In the genomic region with DNA sequence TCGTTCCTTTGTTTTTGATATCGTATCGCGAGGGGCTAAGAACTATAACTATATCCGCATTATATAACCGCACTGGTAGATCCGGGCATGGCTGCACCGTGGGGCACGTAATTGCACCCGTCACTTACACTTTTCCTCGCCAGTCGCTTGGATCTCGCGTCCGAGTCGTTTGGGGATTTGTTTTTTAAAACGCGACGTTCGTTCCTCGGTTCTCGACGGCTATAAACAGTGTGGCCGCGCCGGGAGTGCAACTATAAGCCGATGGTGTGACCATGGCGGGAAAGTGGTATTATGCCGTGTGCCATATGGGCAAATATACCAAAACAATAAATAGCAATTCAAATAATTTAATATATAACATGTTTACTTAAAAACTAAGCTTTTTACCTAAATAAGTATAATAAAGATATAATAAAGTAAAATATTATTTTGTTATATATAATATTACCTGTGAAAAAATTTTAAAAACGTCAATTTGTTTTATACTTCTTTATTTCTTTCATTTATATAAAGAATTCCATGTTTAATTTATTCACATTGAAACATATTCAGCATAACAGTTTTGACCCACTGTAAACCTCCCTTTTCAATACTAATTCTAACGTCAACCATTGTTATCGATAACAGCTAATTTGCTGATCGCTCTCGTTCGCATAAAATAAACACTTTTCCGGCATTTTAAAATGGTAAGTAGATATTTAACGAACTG, we compare ENCODE assay signal across 1 fruit fly cellular context.
TF ChIP-seq lines count a peak whose summit lies in the region.

TSS of gene Mical (minus strand) at position 232 of the 709 bp plus-strand sequence.
TSS of gene CG3909 (plus strand) at position 607 of the 709 bp plus-strand sequence.

TF ChIP-seq in whole organism, embryonic, 481 proteins besides CTCF, POLR2A, EP300 and RAD21 (continued from another document and continues in another):
- peak; percentile 91 for TF ChIP-seq ranshi (GFP tag; IDR thresholded peaks at IDR 0.05; lab: Robert Waterston, UW)
- TF ChIP-seq CG6791 (GFP tag; IDR thresholded peaks at IDR 0.05; lab: Robert Waterston, UW; ENCODE audit: partially characterized antibody), result 0 out of 3 replicates have a peak, but pooled peaks have one; percentile 30
- peak; percentile 57; the same call in 1 of the 3 replicates for TF ChIP-seq CG2199 (GFP tag; IDR thresholded peaks at IDR 0.05; lab: Robert Waterston, UW)
- TF ChIP-seq ap (GFP tag; IDR thresholded peaks at IDR 0.05; lab: Robert Waterston, UW), result peak; percentile 85
- TF ChIP-seq ham (GFP tag; IDR thresholded peaks at IDR 0.05; lab: Robert Waterston, UW), result peak; percentile 46; the same call in 1 of the 2 replicates
- no peak for TF ChIP-seq CG7987 (GFP tag; optimal IDR thresholded peaks at IDR 0.05; lab: Kevin White, UChicago)
- TF ChIP-seq zf30C (GFP tag; optimal IDR thresholded peaks at IDR 0.05; lab: Kevin White, UChicago), result no peak
- TF ChIP-seq CG2129 (GFP tag; IDR thresholded peaks at IDR 0.05; lab: Robert Waterston, UW; ENCODE audit: partially characterized antibody), result no peak
- peak; percentile 34 for TF ChIP-seq CG4617 (GFP tag; optimal IDR thresholded peaks at IDR 0.05; lab: Kevin White, UChicago; ENCODE audit: borderline replicate concordance)
- peak; percentile 81 for TF ChIP-seq gfzf (GFP tag; optimal IDR thresholded peaks at IDR 0.05; lab: Kevin White, UChicago)
- peak; percentile 88 for TF ChIP-seq CG13296 (GFP tag; optimal IDR thresholded peaks at IDR 0.05; lab: Kevin White, UChicago)
- peak; percentile 38; the same call in 1 of the 3 replicates for TF ChIP-seq vnd (GFP tag; IDR thresholded peaks at IDR 0.05; lab: Robert Waterston, UW; ENCODE audit: partially characterized antibody)
- peak; percentile 31 for TF ChIP-seq Antp (GFP tag; optimal IDR thresholded peaks at IDR 0.05; lab: Kevin White, UChicago)
- TF ChIP-seq fd96Cb (tag; optimal IDR thresholded peaks at IDR 0.05; lab: Kevin White, UChicago), result peak; percentile 78
- TF ChIP-seq CG6813 (GFP tag; optimal IDR thresholded peaks at IDR 0.05; lab: Kevin White, UChicago), result peak; percentile 40
- TF ChIP-seq CG10366 (GFP tag; IDR thresholded peaks at IDR 0.05; lab: Robert Waterston, UW), result peak; percentile 83
- TF ChIP-seq cato (GFP tag; optimal IDR thresholded peaks at IDR 0.05; lab: Kevin White, UChicago; ENCODE audit: borderline replicate concordance), result peak; percentile 68
- TF ChIP-seq bowl (GFP tag; IDR thresholded peaks at IDR 0.05; lab: Robert Waterston, UW), result peak; percentile 56; the same call in 1 of the 2 replicates
- TF ChIP-seq Xbp1 (GFP tag; optimal IDR thresholded peaks at IDR 0.05; lab: Kevin White, UChicago), result peak; percentile 84
- peak in 1 of 2 experiments; percentile 58 for TF ChIP-seq crp (GFP tag; optimal IDR thresholded peaks at IDR 0.05; lab: Kevin White, UChicago)
- peak; percentile 45 for TF ChIP-seq CG18476 (GFP tag; optimal IDR thresholded peaks at IDR 0.05; lab: Kevin White, UChicago)
- TF ChIP-seq CG31388 (GFP tag; optimal IDR thresholded peaks at IDR 0.05; lab: Kevin White, UChicago), result peak; percentile 65
- peak; percentile 31 for TF ChIP-seq Max (GFP tag; optimal IDR thresholded peaks at IDR 0.05; lab: Kevin White, UChicago)
- TF ChIP-seq pum (GFP tag; optimal IDR thresholded peaks at IDR 0.05; lab: Kevin White, UChicago), result no peak
- no peak; the same call in 1 of the 2 replicates for TF ChIP-seq unc-4 (GFP tag; IDR thresholded peaks at IDR 0.05; lab: Robert Waterston, UW; ENCODE audit: partially characterized antibody)
- TF ChIP-seq Atf6 (GFP tag; IDR thresholded peaks at IDR 0.05; lab: Robert Waterston, UW), result peak; percentile 76
- peak; percentile 9 for TF ChIP-seq Myb (GFP tag; optimal IDR thresholded peaks at IDR 0.05; lab: Kevin White, UChicago)
- peak; percentile 70 for TF ChIP-seq ci (GFP tag; IDR thresholded peaks at IDR 0.05; lab: Robert Waterston, UW)
- TF ChIP-seq fu2 (GFP tag; optimal IDR thresholded peaks at IDR 0.05; lab: Kevin White, UChicago), result no peak
- peak; percentile 67 for TF ChIP-seq cwo (GFP tag; optimal IDR thresholded peaks at IDR 0.05; lab: Kevin White, UChicago)
- no peak for TF ChIP-seq bigmax (GFP tag; optimal IDR thresholded peaks at IDR 0.05; lab: Kevin White, UChicago)
- no peak for TF ChIP-seq Sry-β (GFP tag; optimal IDR thresholded peaks at IDR 0.05; lab: Kevin White, UChicago)
- TF ChIP-seq psq (GFP tag; optimal IDR thresholded peaks at IDR 0.05; lab: Kevin White, UChicago), result peak; percentile 69
- peak; percentile 65 for TF ChIP-seq CG10147 (GFP tag; optimal IDR thresholded peaks at IDR 0.05; lab: Kevin White, UChicago)
- peak; percentile 67 for TF ChIP-seq CG5953 (GFP tag; IDR thresholded peaks at IDR 0.05; lab: Robert Waterston, UW)
- TF ChIP-seq seq (GFP tag; IDR thresholded peaks at IDR 0.05; lab: Robert Waterston, UW), result peak; percentile 83
- no peak for TF ChIP-seq CG9609 (GFP tag; optimal IDR thresholded peaks at IDR 0.05; lab: Kevin White, UChicago)
- TF ChIP-seq Meics (GFP tag; optimal IDR thresholded peaks at IDR 0.05; lab: Kevin White, UChicago), result peak; percentile 84
- peak; percentile 49 for TF ChIP-seq nom (GFP tag; optimal IDR thresholded peaks at IDR 0.05; lab: Kevin White, UChicago)
- no peak for TF ChIP-seq her (GFP tag; optimal IDR thresholded peaks at IDR 0.05; lab: Kevin White, UChicago)
- peak; percentile 66 for TF ChIP-seq CG16815 (GFP tag; optimal IDR thresholded peaks at IDR 0.05; lab: Kevin White, UChicago)
- peak; percentile 77; the same call in 3 of the 4 replicates for TF ChIP-seq Gug (GFP tag; IDR thresholded peaks at IDR 0.05; lab: Robert Waterston, UW)
- peak in 1 of 2 experiments; percentile 12 for TF ChIP-seq tll (GFP tag; optimal IDR thresholded peaks at IDR 0.05; lab: Kevin White, UChicago)
- peak; percentile 21; the same call in 1 of the 3 replicates for TF ChIP-seq knrl (GFP tag; IDR thresholded peaks at IDR 0.05; lab: Robert Waterston, UW; ENCODE audit: partially characterized antibody)
- TF ChIP-seq CG9876 (GFP tag; optimal IDR thresholded peaks at IDR 0.05; lab: Kevin White, UChicago), result no peak
- peak; percentile 9 for TF ChIP-seq Mad (GFP tag; optimal IDR thresholded peaks at IDR 0.05; lab: Kevin White, UChicago)
- no peak for TF ChIP-seq Atf3 (GFP tag; optimal IDR thresholded peaks at IDR 0.05; lab: Kevin White, UChicago)
- TF ChIP-seq CG2678 (tag; optimal IDR thresholded peaks at IDR 0.05; lab: Kevin White, UChicago), result peak; percentile 92
- TF ChIP-seq D19A (tag; optimal IDR thresholded peaks at IDR 0.05; lab: Kevin White, UChicago), result peak; percentile 82
- TF ChIP-seq sr (GFP tag; IDR thresholded peaks at IDR 0.05; lab: Robert Waterston, UW), result peak; percentile 12; the same call in 1 of the 3 replicates
- peak; percentile 86 for TF ChIP-seq ttk (GFP tag; IDR thresholded peaks at IDR 0.05; lab: Robert Waterston, UW)
- TF ChIP-seq CG8765 (GFP tag; IDR thresholded peaks at IDR 0.05; lab: Robert Waterston, UW), result peak; percentile 65; the same call in 1 of the 2 replicates
- TF ChIP-seq Vsx1 (GFP tag; optimal IDR thresholded peaks at IDR 0.05; lab: Kevin White, UChicago), result peak; percentile 96
- TF ChIP-seq CG11560 (tag; IDR thresholded peaks at IDR 0.05; lab: Robert Waterston, UW), result peak; percentile 45; the same call in 1 of the 3 replicates
- peak; percentile 75 for TF ChIP-seq NfI (GFP tag; optimal IDR thresholded peaks at IDR 0.05; lab: Kevin White, UChicago)
- TF ChIP-seq CG10431 (GFP tag; optimal IDR thresholded peaks at IDR 0.05; lab: Kevin White, UChicago), result no peak
- TF ChIP-seq CG4820 (GFP tag; optimal IDR thresholded peaks at IDR 0.05; lab: Kevin White, UChicago), result peak; percentile 64
- peak; percentile 44 for TF ChIP-seq CG1603 (tag; optimal IDR thresholded peaks at IDR 0.05; lab: Kevin White, UChicago)
- TF ChIP-seq Abd-B (GFP tag; optimal IDR thresholded peaks at IDR 0.05; lab: Kevin White, UChicago), result peak; percentile 81
- TF ChIP-seq CG9797 (GFP tag; optimal IDR thresholded peaks at IDR 0.05; lab: Kevin White, UChicago), result peak; percentile 91
- peak; percentile 96 for TF ChIP-seq CG9932 (GFP tag; IDR thresholded peaks at IDR 0.05; lab: Robert Waterston, UW)
- peak; percentile 46 for TF ChIP-seq Ravus (GFP tag; IDR thresholded peaks at IDR 0.05; lab: Robert Waterston, UW)
- TF ChIP-seq CG6683 (GFP tag; optimal IDR thresholded peaks at IDR 0.05; lab: Kevin White, UChicago), result peak; percentile 65
- peak; percentile 84 for TF ChIP-seq MTF-1 (GFP tag; optimal IDR thresholded peaks at IDR 0.05; lab: Kevin White, UChicago; ENCODE audit: borderline replicate concordance)
- peak in 1 of 2 experiments; percentile 66 for TF ChIP-seq Eip74EF (GFP tag; optimal IDR thresholded peaks at IDR 0.05; lab: Kevin White, UChicago)
- TF ChIP-seq Trl (optimal IDR thresholded peaks at IDR 0.05; lab: Kevin White, UChicago), result no peak
- peak; percentile 58 for TF ChIP-seq Trl (GFP tag; optimal IDR thresholded peaks at IDR 0.05; lab: Kevin White, UChicago)
- TF ChIP-seq Bteb2 (GFP tag; optimal IDR thresholded peaks at IDR 0.05; lab: Kevin White, UChicago), result peak; percentile 49
- no peak for TF ChIP-seq sqz (GFP tag; optimal IDR thresholded peaks at IDR 0.05; lab: Kevin White, UChicago)
- no peak for TF ChIP-seq NK7.1 (GFP tag; optimal IDR thresholded peaks at IDR 0.05; lab: Kevin White, UChicago)
- TF ChIP-seq CG14014 (GFP tag; IDR thresholded peaks at IDR 0.05; lab: Robert Waterston, UW), result peak; percentile 90
- TF ChIP-seq CG12659 (GFP tag; optimal IDR thresholded peaks at IDR 0.05; lab: Kevin White, UChicago), result peak; percentile 93
- TF ChIP-seq Dip2 (GFP tag; IDR thresholded peaks at IDR 0.05; lab: Robert Waterston, UW), result no peak
- peak; percentile 92 for TF ChIP-seq phol (tag; optimal IDR thresholded peaks at IDR 0.05; lab: Kevin White, UChicago)
- peak; percentile 80 for TF ChIP-seq CG15696 (tag; optimal IDR thresholded peaks at IDR 0.05; lab: Kevin White, UChicago)
- TF ChIP-seq run (tag; optimal IDR thresholded peaks at IDR 0.05; lab: Kevin White, UChicago), result peak; percentile 63
- TF ChIP-seq CG3163 (GFP tag; optimal IDR thresholded peaks at IDR 0.05; lab: Kevin White, UChicago), result no peak
- peak; percentile 76 for TF ChIP-seq CG1024 (GFP tag; IDR thresholded peaks at IDR 0.05; lab: Robert Waterston, UW)
- TF ChIP-seq CG2116 (GFP tag; optimal IDR thresholded peaks at IDR 0.05; lab: Kevin White, UChicago), result peak; percentile 66
- peak; percentile 21; the same call in 1 of the 2 replicates for TF ChIP-seq hbn (GFP tag; IDR thresholded peaks at IDR 0.05; lab: Robert Waterston, UW; ENCODE audit: partially characterized antibody)
- TF ChIP-seq crc (GFP tag; optimal IDR thresholded peaks at IDR 0.05; lab: Kevin White, UChicago), result no peak
- TF ChIP-seq Rfx (GFP tag; IDR thresholded peaks at IDR 0.05; lab: Robert Waterston, UW), result peak; percentile 95
- peak; percentile 96 for TF ChIP-seq CG32532 (GFP tag; IDR thresholded peaks at IDR 0.05; lab: Robert Waterston, UW)
- TF ChIP-seq Fer1 (GFP tag; optimal IDR thresholded peaks at IDR 0.05; lab: Kevin White, UChicago), result peak; percentile 79
- no peak for TF ChIP-seq sim (GFP tag; IDR thresholded peaks at IDR 0.05; lab: Robert Waterston, UW)
- no peak; the same call in 1 of the 3 replicates for TF ChIP-seq Opbp (GFP tag; IDR thresholded peaks at IDR 0.05; lab: Robert Waterston, UW; ENCODE audit: partially characterized antibody)
- peak; percentile 29 for TF ChIP-seq eyg (GFP tag; optimal IDR thresholded peaks at IDR 0.05; lab: Kevin White, UChicago)
- TF ChIP-seq CG10274 (GFP tag; optimal IDR thresholded peaks at IDR 0.05; lab: Kevin White, UChicago), result no peak
- TF ChIP-seq Dip3 (GFP tag; optimal IDR thresholded peaks at IDR 0.05; lab: Kevin White, UChicago), result no peak
- TF ChIP-seq CG14667 (GFP tag; IDR thresholded peaks at IDR 0.05; lab: Robert Waterston, UW), result peak; percentile 89
- peak; percentile 70 for TF ChIP-seq Dref (GFP tag; IDR thresholded peaks at IDR 0.05; lab: Robert Waterston, UW)
- no peak for TF ChIP-seq CG3995 (GFP tag; optimal IDR thresholded peaks at IDR 0.05; lab: Kevin White, UChicago)
- no peak for TF ChIP-seq CG12744 (GFP tag; optimal IDR thresholded peaks at IDR 0.05; lab: Kevin White, UChicago)
- TF ChIP-seq pan (optimal IDR thresholded peaks at IDR 0.05; lab: Kevin White, UChicago), result no peak
- peak in 1 of 2 experiments; percentile 95 for TF ChIP-seq pan (GFP tag; optimal IDR thresholded peaks at IDR 0.05 in 1 of 2, IDR thresholded peaks at IDR 0.05 in 1 of 2)
- TF ChIP-seq CoRest (tag; optimal IDR thresholded peaks at IDR 0.05; lab: Kevin White, UChicago), result peak; percentile 93
- peak; percentile 83 for TF ChIP-seq CG2120 (GFP tag; optimal IDR thresholded peaks at IDR 0.05; lab: Kevin White, UChicago)
- TF ChIP-seq gcm2 (GFP tag; optimal IDR thresholded peaks at IDR 0.05; lab: Kevin White, UChicago), result peak; percentile 13
- TF ChIP-seq tap (tag; optimal IDR thresholded peaks at IDR 0.05; lab: Kevin White, UChicago), result peak; percentile 85
- peak; percentile 73; the same call in 2 of the 3 replicates for TF ChIP-seq CG6175 (GFP tag; IDR thresholded peaks at IDR 0.05; lab: Robert Waterston, UW)
- TF ChIP-seq CG34376 (GFP tag; optimal IDR thresholded peaks at IDR 0.05; lab: Kevin White, UChicago), result peak; percentile 36
- TF ChIP-seq CG14050 (GFP tag; IDR thresholded peaks at IDR 0.05; lab: Robert Waterston, UW), result peak; percentile 75; the same call in 2 of the 3 replicates
- TF ChIP-seq exex (tag; optimal IDR thresholded peaks at IDR 0.05; lab: Kevin White, UChicago), result peak; percentile 76
- TF ChIP-seq peb (GFP tag; IDR thresholded peaks at IDR 0.05; lab: Robert Waterston, UW), result peak; percentile 50; the same call in 1 of the 2 replicates
- TF ChIP-seq lmd (GFP tag; IDR thresholded peaks at IDR 0.05; lab: Robert Waterston, UW), result peak; percentile 86
- TF ChIP-seq gt (GFP tag; IDR thresholded peaks at IDR 0.05; lab: Robert Waterston, UW), result peak; percentile 61
- TF ChIP-seq Bdp1 (GFP tag; optimal IDR thresholded peaks at IDR 0.05; lab: Kevin White, UChicago), result no peak
- peak; percentile 61 for TF ChIP-seq stwl (tag; optimal IDR thresholded peaks at IDR 0.05; lab: Kevin White, UChicago)
- peak; percentile 86 for TF ChIP-seq CG14441 (GFP tag; IDR thresholded peaks at IDR 0.05; lab: Robert Waterston, UW)
- no peak for TF ChIP-seq hkb (optimal IDR thresholded peaks at IDR 0.05; lab: Kevin White, UChicago)
- peak; percentile 82 for TF ChIP-seq hkb (GFP tag; IDR thresholded peaks at IDR 0.05; lab: Robert Waterston, UW)
- TF ChIP-seq CG14860 (GFP tag; IDR thresholded peaks at IDR 0.05; lab: Robert Waterston, UW; ENCODE audit: partially characterized antibody), result peak; percentile 41; the same call in 2 of the 3 replicates
- peak; percentile 45 for TF ChIP-seq CG8359 (GFP tag; optimal IDR thresholded peaks at IDR 0.05; lab: Kevin White, UChicago; ENCODE audit: borderline replicate concordance)
- peak; percentile 7 for TF ChIP-seq CG4854 (GFP tag; optimal IDR thresholded peaks at IDR 0.05; lab: Kevin White, UChicago)
- TF ChIP-seq fd64A (GFP tag; optimal IDR thresholded peaks at IDR 0.05; lab: Kevin White, UChicago), result peak; percentile 4
- TF ChIP-seq CG32772 (GFP tag; IDR thresholded peaks at IDR 0.05; lab: Robert Waterston, UW), result peak; percentile 88
